Worm (Caenorhabditis elegans) whole organism, L4 larva: Measurements from ENCODE around the gene R03G8.3.
"Not testable (repeated sequence)": the region's sequence is repeated elsewhere in the genome, so short reads cannot be mapped to it uniquely, and the experiment has no call there.

ENCODE experiments used
- F26F4.8 ChIP-seq: fragments of 200-800 bp; sonication (Bioruptor generic); conservative IDR thresholded peaks from 2 replicates; pipeline ENCODE4 v1.3.6; 2022; ENCODE audit warnings: missing genetic modification characterization, missing compliant biosample characterization
- F44E2.7 ChIP-seq: fragments of 200-800 bp; sonication (Bioruptor generic); IDR thresholded peaks from 2 replicates; pipeline ENCODE4 v2.1.2; 2022; ENCODE audit warnings: missing genetic modification characterization, missing compliant biosample characterization
- F49E8.2 ChIP-seq: sonication (generic microtip); optimal IDR thresholded peaks from 2 replicates; lab custom pipeline; 2016; ENCODE audit warnings: missing compliant biosample characterization, mild to moderate bottlenecking, missing genetic modification characterization, borderline replicate concordance
- T20F7.1 ChIP-seq: fragments of 200-800 bp; sonication (Bioruptor generic); optimal IDR thresholded peaks from 2 replicates; lab custom pipeline; 2018; ENCODE audit warnings: mild to moderate bottlenecking, missing genetic modification characterization, missing compliant biosample characterization
- Y48G9A.11 ChIP-seq: fragments of 200-800 bp; sonication (Bioruptor generic); IDR thresholded peaks from 2 replicates; pipeline ENCODE4 v1.3.6; 2022; ENCODE audit warnings: missing genetic modification reagents, missing genetic modification characterization, missing compliant biosample characterization
- Y75B8A.6 ChIP-seq: fragments of 200-800 bp; sonication (Bioruptor generic); IDR thresholded peaks from 2 replicates; pipeline ENCODE4 v1.3.6; 2022; ENCODE audit warnings: missing genetic modification reagents, missing genetic modification characterization, missing compliant biosample characterization
- ZK337.2 ChIP-seq: fragments of 200-800 bp; sonication (Bioruptor generic); IDR thresholded peaks from 2 replicates; pipeline ENCODE4 v1.3.6; 2022; ENCODE audit warnings: missing genetic modification reagents, missing genetic modification characterization, missing compliant biosample characterization
- aha-1 ChIP-seq: fragments of 150-350 bp; peaks from one replicate; lab custom pipeline; 2014; ENCODE audit warnings: missing biosample characterization, missing genetic modification characterization
- ceh-32 ChIP-seq: sonication (generic microtip); optimal IDR thresholded peaks from 2 replicates; lab custom pipeline; 2016; ENCODE audit warnings: mild to moderate bottlenecking, missing genetic modification characterization, missing compliant biosample characterization; ENCODE audit not compliant: poor library complexity
- ceh-44 ChIP-seq: fragments of 200-800 bp; sonication (Bioruptor generic); IDR thresholded peaks from 2 replicates; pipeline ENCODE4 v1.3.6; 2022; ENCODE audit warnings: missing genetic modification reagents, missing genetic modification characterization, missing compliant biosample characterization
- ctbp-1 ChIP-seq: fragments of 200-800 bp; sonication (Bioruptor generic); IDR thresholded peaks from 2 replicates; pipeline ENCODE4 v1.3.6; 2022; ENCODE audit warnings: missing genetic modification reagents, missing genetic modification characterization, missing compliant biosample characterization
- daf-16 ChIP-seq, 3 experiments: sonication (generic microtip); optimal IDR thresholded peaks; 2 replicates each; lab custom pipeline; 2016 to 2017; ENCODE audit warnings: missing genetic modification characterization in 3 of 3, missing genetic modification reagents in 3 of 3, mild to moderate bottlenecking in 2 of 3, missing compliant biosample characterization in 2 of 3, missing biosample characterization in 1 of 3, moderate library complexity in 1 of 3
- daf-19 ChIP-seq: fragments of 200-800 bp; sonication (Bioruptor generic); conservative IDR thresholded peaks from 2 replicates; pipeline ENCODE4 v1.3.6; 2022; ENCODE audit warnings: missing genetic modification characterization, missing compliant biosample characterization
- dmd-8 ChIP-seq: fragments of 200-800 bp; sonication (Bioruptor generic); IDR thresholded peaks from 2 replicates; pipeline ENCODE4 v1.3.6; 2022; ENCODE audit warnings: missing genetic modification characterization, missing compliant biosample characterization
- dpl-1 ChIP-seq: fragments of 150-350 bp; optimal IDR thresholded peaks from 2 replicates; lab custom pipeline; 2014; ENCODE audit warnings: missing biosample characterization, missing genetic modification reagents, missing genetic modification characterization
- egl-43 ChIP-seq: fragments of 200-800 bp; sonication (Bioruptor generic); IDR thresholded peaks from 2 replicates; pipeline ENCODE4 v1.3.6; 2022; ENCODE audit warnings: missing genetic modification reagents, missing genetic modification characterization, missing compliant biosample characterization
- hlh-30 ChIP-seq: sonication (generic microtip); optimal IDR thresholded peaks from 2 replicates; lab custom pipeline; 2017; ENCODE audit warnings: antibody characterized with exemption, mild to moderate bottlenecking, missing genetic modification characterization, missing compliant biosample characterization; ENCODE audit not compliant: insufficient read depth
- jun-1 ChIP-seq: fragments of 150-350 bp; optimal IDR thresholded peaks from 2 replicates; lab custom pipeline; 2014; ENCODE audit warnings: missing biosample characterization, missing genetic modification reagents, missing genetic modification characterization
- lin-1 ChIP-seq: fragments of 200-800 bp; sonication (Bioruptor generic); IDR thresholded peaks from 2 replicates; pipeline ENCODE4 v1.3.6; 2022; ENCODE audit warnings: missing genetic modification reagents, missing genetic modification characterization, missing compliant biosample characterization
- lin-29 ChIP-seq: fragments of 200-800 bp; sonication (Bioruptor generic); IDR thresholded peaks from 2 replicates; pipeline ENCODE4 v1.3.6; 2022; ENCODE audit warnings: missing genetic modification reagents, missing genetic modification characterization, missing compliant biosample characterization
- lin-38 ChIP-seq: fragments of 200-800 bp; sonication (Bioruptor generic); IDR thresholded peaks from 2 replicates; pipeline ENCODE4 v1.3.6; 2022; ENCODE audit warnings: missing genetic modification reagents, missing genetic modification characterization, missing compliant biosample characterization
- lsy-2 ChIP-seq, 2 experiments: fragments of 150-350 bp in 1 of 2; sonication (generic microtip) in 1 of 2; optimal IDR thresholded peaks; 2 replicates each; lab custom pipeline; 2014 to 2017; ENCODE audit warnings: missing biosample characterization in 2 of 2, missing genetic modification characterization in 2 of 2
- madf-9 ChIP-seq: fragments of 200-800 bp; sonication (Bioruptor generic); conservative IDR thresholded peaks from 2 replicates; pipeline ENCODE4 v1.3.6; 2022; ENCODE audit warnings: missing genetic modification reagents, missing genetic modification characterization, missing compliant biosample characterization
- mdt-29 ChIP-seq: fragments of 200-800 bp; sonication (Bioruptor generic); IDR thresholded peaks from 2 replicates; pipeline ENCODE4 v1.3.6; 2022; ENCODE audit warnings: missing genetic modification reagents, missing genetic modification characterization, missing compliant biosample characterization
- mep-1 ChIP-seq: fragments of 150-350 bp; sonication (generic microtip); optimal IDR thresholded peaks from 3 replicates; lab custom pipeline; 2014; ENCODE audit warnings: missing biosample characterization, missing genetic modification characterization
- mxl-2 ChIP-seq: fragments of 200-800 bp; sonication (Bioruptor generic); conservative IDR thresholded peaks from 2 replicates; pipeline ENCODE4 v1.3.6; 2022; ENCODE audit warnings: missing genetic modification reagents, missing genetic modification characterization, missing compliant biosample characterization
- nhr-102 ChIP-seq: sonication (generic microtip); optimal IDR thresholded peaks from 2 replicates; lab custom pipeline; 2016; ENCODE audit warnings: mild to moderate bottlenecking, missing genetic modification characterization, moderate library complexity, missing compliant biosample characterization
- nhr-11 ChIP-seq: fragments of 150-350 bp; optimal IDR thresholded peaks from 2 replicates; lab custom pipeline; 2014; ENCODE audit warnings: missing biosample characterization, missing genetic modification characterization
- nhr-111 ChIP-seq: fragments of 200-800 bp; sonication (Bioruptor generic); optimal IDR thresholded peaks from 2 replicates; lab custom pipeline; 2018; ENCODE audit warnings: mild to moderate bottlenecking, missing genetic modification characterization, missing compliant biosample characterization
- nhr-25 ChIP-seq: sonication (generic microtip); optimal IDR thresholded peaks from 2 replicates; lab custom pipeline; 2017; ENCODE audit warnings: missing genetic modification characterization, mild to moderate bottlenecking, missing compliant biosample characterization, antibody characterized with exemption, moderate library complexity, borderline replicate concordance; ENCODE audit not compliant: insufficient read depth
- nhr-28 ChIP-seq: fragments of 150-350 bp; optimal IDR thresholded peaks from 2 replicates; lab custom pipeline; 2014; ENCODE audit warnings: missing biosample characterization, missing genetic modification characterization
- nhr-41 ChIP-seq: fragments of 200-800 bp; sonication (Bioruptor generic); IDR thresholded peaks from 2 replicates; pipeline ENCODE4 v1.3.6; 2022; ENCODE audit warnings: missing genetic modification reagents, missing genetic modification characterization, missing compliant biosample characterization
- nhr-42 ChIP-seq: fragments of 200-800 bp; sonication (Bioruptor generic); IDR thresholded peaks from 2 replicates; pipeline ENCODE4 v1.3.6; 2022; ENCODE audit warnings: missing genetic modification characterization, missing compliant biosample characterization
- nhr-48 ChIP-seq: sonication (generic microtip); optimal IDR thresholded peaks from 2 replicates; lab custom pipeline; 2016; ENCODE audit warnings: mild to moderate bottlenecking, missing genetic modification characterization, missing compliant biosample characterization
- nhr-77 ChIP-seq: fragments of 150-350 bp; optimal IDR thresholded peaks from 2 replicates; lab custom pipeline; 2014; ENCODE audit warnings: missing biosample characterization, missing genetic modification characterization
- pqm-1 ChIP-seq: sonication (generic microtip); optimal IDR thresholded peaks from 2 replicates; lab custom pipeline; 2017; ENCODE audit warnings: missing biosample characterization, missing genetic modification characterization
- set-16 ChIP-seq: fragments of 200-800 bp; sonication (Bioruptor generic); IDR thresholded peaks from 2 replicates; pipeline ENCODE4 v1.3.6; 2022; ENCODE audit warnings: missing genetic modification reagents, missing genetic modification characterization, missing compliant biosample characterization
- snpc-1.2 ChIP-seq: fragments of 200-800 bp; sonication (Bioruptor generic); IDR thresholded peaks from 2 replicates; pipeline ENCODE4 v1.3.6; 2022; ENCODE audit warnings: missing genetic modification reagents, missing genetic modification characterization, missing compliant biosample characterization
- spr-1 ChIP-seq: sonication (generic microtip); optimal IDR thresholded peaks from 2 replicates; lab custom pipeline; 2016; ENCODE audit warnings: mild to moderate bottlenecking, missing genetic modification characterization, missing compliant biosample characterization
- spr-3 ChIP-seq: fragments of 200-800 bp; sonication (Bioruptor generic); optimal IDR thresholded peaks from 2 replicates; lab custom pipeline; 2018; ENCODE audit warnings: mild to moderate bottlenecking, missing genetic modification characterization, missing compliant biosample characterization
- unc-130 ChIP-seq: sonication (generic microtip); optimal IDR thresholded peaks from 2 replicates; lab custom pipeline; 2016; ENCODE audit warnings: missing genetic modification reagents, missing genetic modification characterization, missing compliant biosample characterization
- unc-62 ChIP-seq, 3 experiments: fragments of 150-350 bp in 1 of 3; sonication (generic microtip); optimal IDR thresholded peaks in 2 of 3; peaks in 1 of 3; 1 replicate in 1 of 3; 2 replicates in 2 of 3; lab custom pipeline; 2014 to 2017; ENCODE audit warnings: missing biosample characterization in 3 of 3, missing genetic modification characterization in 3 of 3, missing genetic modification reagents in 3 of 3, missing genotype in 1 of 3
- zfp-2 ChIP-seq: sonication (generic microtip); optimal IDR thresholded peaks from 2 replicates; lab custom pipeline; 2016; ENCODE audit warnings: mild to moderate bottlenecking, missing genetic modification characterization, missing compliant biosample characterization
- zip-11 ChIP-seq: fragments of 200-800 bp; sonication (Bioruptor generic); IDR thresholded peaks from 2 replicates; pipeline ENCODE4 v1.3.6; 2022; ENCODE audit warnings: missing genetic modification characterization, missing compliant biosample characterization

The R03G8.3 gene

DNA sequence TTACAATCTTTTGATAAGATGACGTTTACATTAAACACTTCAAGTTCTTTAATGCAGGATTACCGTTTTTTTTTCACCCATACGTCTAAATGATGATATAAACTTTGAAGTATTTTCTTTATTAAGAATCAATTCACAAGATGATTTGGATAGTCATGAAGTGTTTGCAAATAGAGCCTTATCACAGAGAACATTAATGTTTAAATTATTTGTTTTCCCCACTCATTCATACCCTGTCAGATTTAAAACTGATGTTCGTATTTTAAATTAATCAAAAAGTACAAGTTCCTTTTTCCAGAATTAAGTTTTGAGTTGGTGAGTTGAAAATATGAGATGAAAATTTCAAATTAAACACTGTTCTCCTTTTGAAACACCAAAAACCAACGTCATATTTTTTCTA lies at the start of gene R03G8.3:
Gene R03G8.3, plus strand, starts transcription at position 301 of the 400 bp plus-strand sequence.
- TF ChIP-seq pqm-1 (tag; lab: Kevin White, UChicago) (peak; percentile 0), lin-38 (GFP tag; lab: Robert Waterston, UW) (no peak), ZK337.2 (GFP tag; lab: Robert Waterston, UW) (no peak), F49E8.2 (tag; lab: Kevin White, UChicago) (no peak)
- TF ChIP-seq, all 104 proteins: peak for 1

DNA sequence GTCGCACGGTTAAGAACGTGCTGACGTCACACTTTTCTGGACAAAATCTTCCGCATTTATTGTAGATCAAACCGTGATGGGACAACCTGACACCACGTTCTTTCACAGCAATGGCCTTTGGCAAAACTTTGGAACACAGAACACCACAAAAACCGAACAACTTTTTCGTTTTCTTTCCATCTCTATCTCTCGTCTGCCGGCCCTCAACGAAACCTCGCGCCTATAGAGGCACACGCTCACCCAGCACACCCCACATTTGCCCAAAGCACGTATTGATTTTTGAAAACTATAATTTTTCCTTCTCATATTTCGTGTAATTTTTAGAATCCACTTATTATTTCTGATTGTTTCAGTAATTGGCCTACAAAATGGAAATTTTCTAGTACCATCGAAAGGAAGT lies 48.9 kb upstream of the R03G8.3 start:
- TF ChIP-seq hlh-30 (tag; lab: Kevin White, UChicago) = peak; percentile 58
- TF ChIP-seq madf-9 (GFP tag; lab: Robert Waterston, UW) = no peak
- peak; percentile 74 for TF ChIP-seq aha-1 (tag; lab: Kevin White, UChicago)

DNA sequence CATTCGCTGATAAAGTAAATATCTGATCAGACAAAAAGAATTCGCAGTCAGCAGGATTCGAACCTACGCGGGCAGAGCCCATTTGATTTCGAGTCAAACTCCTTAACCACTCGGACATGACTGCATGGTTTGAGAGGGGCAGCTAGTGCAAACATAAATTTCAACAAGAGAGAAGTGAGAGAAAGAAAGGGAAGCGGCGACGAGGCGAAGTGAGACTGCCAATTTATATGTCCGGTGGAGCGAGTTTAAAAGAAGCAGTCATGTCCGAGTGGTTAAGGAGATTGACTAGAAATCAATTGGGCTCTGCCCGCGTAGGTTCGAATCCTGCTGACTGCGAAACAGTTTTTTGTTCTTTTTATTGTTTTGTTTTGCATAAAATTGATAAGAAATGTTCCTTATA lies 44.4 kb upstream of the R03G8.3 start:
- TF ChIP-seq ceh-44 (GFP tag; lab: Robert Waterston, UW) (peak; percentile 96), F49E8.2 (tag; lab: Kevin White, UChicago) (peak; percentile 49), nhr-42 (peak; percentile 93), pqm-1 (tag; lab: Kevin White, UChicago) (peak; percentile 16), spr-3 (peak; percentile 70), nhr-41 (GFP tag; lab: Robert Waterston, UW) (peak; percentile 85), nhr-25 (tag; lab: Kevin White, UChicago) (peak; percentile 45), dpl-1 (peak; percentile 32), daf-16 (GFP tag; optimal IDR thresholded peaks at IDR 0.05; lab: Kevin White, UChicago) (peak; percentile 57 to 94), daf-16 (tag; optimal IDR thresholded peaks at IDR 0.05; lab: Kevin White, UChicago) (peak; percentile 85), snpc-1.2 (GFP tag; lab: Robert Waterston, UW) (peak; percentile 94), T20F7.1 (peak; percentile 77), lin-1 (GFP tag; lab: Robert Waterston, UW) (peak; percentile 94), nhr-11 (tag; lab: Kevin White, UChicago) (peak; percentile 79), Y75B8A.6 (peak; percentile 76), zfp-2 (tag; lab: Kevin White, UChicago) (peak; percentile 67), dmd-8 (peak; percentile 95), egl-43 (GFP tag; lab: Robert Waterston, UW) (peak; percentile 99), lsy-2 (tag; optimal IDR thresholded peaks at IDR 0.05; lab: Kevin White, UChicago) (peak in 1 of 2 experiments; percentile 45), mep-1 (tag; lab: Kevin White, UChicago) (peak; percentile 94), zip-11 (GFP tag; lab: Robert Waterston, UW) (peak; percentile 90), nhr-111 (GFP tag; lab: Kevin White, UChicago) (peak; percentile 92), F26F4.8 (peak; percentile 66; the same call in 1 of the 2 replicates), nhr-28 (tag; lab: Kevin White, UChicago) (peak; percentile 85), mdt-29 (GFP tag; lab: Robert Waterston, UW) (peak; percentile 85), mxl-2 (GFP tag; lab: Robert Waterston, UW) (peak; percentile 77), jun-1 (tag; lab: Kevin White, UChicago) (peak; percentile 85), nhr-48 (tag; lab: Kevin White, UChicago) (peak; percentile 80), F44E2.7 (GFP tag; lab: Robert Waterston, UW) (peak; percentile 86), set-16 (peak; percentile 63; the same call in 1 of the 2 replicates), daf-19 (GFP tag; lab: Robert Waterston, UW) (peak; percentile 95), nhr-102 (peak; percentile 89), unc-130 (GFP tag; lab: Kevin White, UChicago) (peak; percentile 52), ctbp-1 (GFP tag; lab: Robert Waterston, UW) (peak; percentile 97), Y48G9A.11 (peak; percentile 74; the same call in 1 of the 2 replicates), spr-1 (tag; lab: Kevin White, UChicago) (peak; percentile 75), nhr-77 (peak; percentile 66), unc-62 (GFP tag; optimal IDR thresholded peaks at IDR 0.05 in 1 of 2; lab: Kevin White, UChicago) (peak in 1 of 2 experiments; percentile 97), ceh-32 (peak; percentile 35), lin-29 (peak; percentile 75)
- TF ChIP-seq unc-62 (tag; optimal IDR thresholded peaks at IDR 0.05; lab: Kevin White, UChicago) = not testable (repeated sequence)
